Worm (Caenorhabditis elegans) whole organism, L1 larva: Measurements from ENCODE around the gene sam-4.
A peak's percentile ranks its signal among the peaks of the same experiment; 100 is the strongest.

ENCODE experiments used
- C16A3.4 ChIP-seq: fragments of 150-350 bp; optimal IDR thresholded peaks from 2 replicates; lab custom pipeline; 2014; ENCODE audit warnings: missing biosample characterization, missing genetic modification characterization
- C34B4.2 ChIP-seq: sonication (generic microtip); optimal IDR thresholded peaks from 2 replicates; lab custom pipeline; 2017; ENCODE audit warnings: mild to moderate bottlenecking, missing genetic modification characterization, missing compliant biosample characterization
- F16B12.6 ChIP-seq: fragments of 150-350 bp; optimal IDR thresholded peaks from 2 replicates; lab custom pipeline; 2014; ENCODE audit warnings: missing biosample characterization, missing genetic modification characterization
- Y116A8C.19 ChIP-seq: sonication (generic microtip); optimal IDR thresholded peaks from 2 replicates; lab custom pipeline; 2016; ENCODE audit warnings: missing compliant biosample characterization, missing genetic modification characterization, borderline replicate concordance
- aha-1 ChIP-seq: fragments of 150-350 bp; optimal IDR thresholded peaks from 2 replicates; lab custom pipeline; 2014; ENCODE audit warnings: missing biosample characterization, missing genetic modification characterization
- aly-2 ChIP-seq: fragments of 150-350 bp; optimal IDR thresholded peaks from 2 replicates; lab custom pipeline; 2014; ENCODE audit warnings: missing biosample characterization, missing genetic modification characterization
- ama-1 ChIP-seq: fragments of 150-350 bp; optimal IDR thresholded peaks from 2 replicates; lab custom pipeline; 2014
- blmp-1 ChIP-seq: fragments of 150-350 bp; optimal IDR thresholded peaks from 2 replicates; lab custom pipeline; 2014; ENCODE audit warnings: missing biosample characterization, missing genetic modification characterization
- ceh-63 ChIP-seq: fragments of 200-800 bp; sonication (Bioruptor generic); optimal IDR thresholded peaks from 2 replicates; lab custom pipeline; 2018; ENCODE audit warnings: mild to moderate bottlenecking, missing genetic modification characterization, missing compliant biosample characterization
- ceh-88 ChIP-seq: fragments of 200-800 bp; sonication (Bioruptor generic); IDR thresholded peaks from 2 replicates; pipeline ENCODE4 v1.3.6; 2022; ENCODE audit warnings: missing genetic modification characterization, missing compliant biosample characterization
- ces-1 ChIP-seq: fragments of 150-350 bp; optimal IDR thresholded peaks from 2 replicates; lab custom pipeline; 2014; ENCODE audit warnings: missing biosample characterization, missing genetic modification reagents, missing genetic modification characterization
- dpl-1 ChIP-seq, 3 experiments: fragments of 150-350 bp in 2 of 3; sonication (generic microtip) in 1 of 3; optimal IDR thresholded peaks; 2 replicates each; lab custom pipeline; 2014 to 2017; ENCODE audit warnings: missing biosample characterization in 3 of 3, missing genetic modification characterization in 3 of 3, missing genetic modification reagents in 3 of 3
- efl-3 ChIP-seq: fragments of 200-800 bp; sonication (Bioruptor generic); optimal IDR thresholded peaks from 2 replicates; lab custom pipeline; 2018; ENCODE audit warnings: mild to moderate bottlenecking, missing genetic modification characterization, missing compliant biosample characterization
- egl-13 ChIP-seq: sonication (generic microtip); optimal IDR thresholded peaks from 2 replicates; lab custom pipeline; 2016; ENCODE audit warnings: missing genotype, missing genetic modification reagents, missing genetic modification characterization, missing compliant biosample characterization
- egl-27 ChIP-seq, 2 experiments: fragments of 150-350 bp in 1 of 2; sonication (generic microtip); optimal IDR thresholded peaks; 3 replicates each; lab custom pipeline; 2017 to 2018; ENCODE audit warnings: missing biosample characterization in 2 of 2, missing genetic modification characterization in 2 of 2, missing genetic modification reagents in 2 of 2
- ets-5 ChIP-seq: fragments of 200-800 bp; sonication (Bioruptor generic); IDR thresholded peaks from 2 replicates; pipeline ENCODE4 v1.3.6; 2022; ENCODE audit warnings: missing genetic modification characterization, missing compliant biosample characterization
- fkh-10 ChIP-seq: sonication (generic microtip); optimal IDR thresholded peaks from 2 replicates; lab custom pipeline; 2017; ENCODE audit warnings: missing biosample characterization, missing genetic modification reagents, missing genetic modification characterization
- grh-1 ChIP-seq: fragments of 200-800 bp; sonication (Bioruptor generic); IDR thresholded peaks from 2 replicates; pipeline ENCODE4 v1.3.6; 2022; ENCODE audit warnings: missing genetic modification reagents, missing genetic modification characterization, missing compliant biosample characterization
- hlh-17 ChIP-seq: fragments of 200-800 bp; sonication (Bioruptor generic); optimal IDR thresholded peaks from 2 replicates; lab custom pipeline; 2018; ENCODE audit warnings: missing genetic modification characterization, mild to moderate bottlenecking, missing compliant biosample characterization, moderate library complexity, borderline replicate concordance
- hlh-4 ChIP-seq: sonication (generic microtip); optimal IDR thresholded peaks from 2 replicates; lab custom pipeline; 2016; ENCODE audit warnings: mild to moderate bottlenecking, missing genetic modification characterization, missing compliant biosample characterization
- irx-1 ChIP-seq: sonication (generic microtip); optimal IDR thresholded peaks from 2 replicates; lab custom pipeline; 2016; ENCODE audit warnings: missing genetic modification characterization, missing compliant biosample characterization
- isw-1 ChIP-seq: fragments of 200-800 bp; sonication (Bioruptor generic); IDR thresholded peaks from 2 replicates; pipeline ENCODE4 v1.3.6; 2022; ENCODE audit warnings: missing genetic modification characterization, missing compliant biosample characterization
- lin-39 ChIP-seq: fragments of 150-350 bp; optimal IDR thresholded peaks from 2 replicates; lab custom pipeline; 2014; ENCODE audit warnings: missing biosample characterization, missing genetic modification reagents, missing genetic modification characterization
- lir-3 ChIP-seq: sonication (generic microtip); optimal IDR thresholded peaks from 2 replicates; lab custom pipeline; 2016; ENCODE audit warnings: mild to moderate bottlenecking, missing genetic modification characterization, moderate library complexity, missing compliant biosample characterization; ENCODE audit not compliant: poor library complexity
- mdl-1 ChIP-seq, 2 experiments: fragments of 150-350 bp; optimal IDR thresholded peaks; 2 replicates each; lab custom pipeline; 2014 to 2017; ENCODE audit warnings: missing biosample characterization in 2 of 2, missing genetic modification characterization in 2 of 2, inconsistent platforms in 1 of 2
- mef-2 ChIP-seq: fragments of 150-350 bp; optimal IDR thresholded peaks from 2 replicates; lab custom pipeline; 2014; ENCODE audit warnings: missing biosample characterization, missing genetic modification characterization
- mep-1 ChIP-seq: fragments of 150-350 bp; optimal IDR thresholded peaks from 2 replicates; lab custom pipeline; 2014; ENCODE audit warnings: missing biosample characterization, missing genetic modification characterization
- nhr-11 ChIP-seq: fragments of 150-350 bp; optimal IDR thresholded peaks from 2 replicates; lab custom pipeline; 2014; ENCODE audit warnings: missing biosample characterization, missing genetic modification characterization
- nhr-28 ChIP-seq: fragments of 150-350 bp; optimal IDR thresholded peaks from 2 replicates; lab custom pipeline; 2014; ENCODE audit warnings: missing biosample characterization, missing genetic modification characterization
- nhr-47 ChIP-seq: sonication (generic microtip); optimal IDR thresholded peaks from 2 replicates; lab custom pipeline; 2016; ENCODE audit warnings: mild to moderate bottlenecking, missing genetic modification characterization, moderate library complexity, missing compliant biosample characterization
- nhr-71 ChIP-seq: sonication (generic microtip); optimal IDR thresholded peaks from 2 replicates; lab custom pipeline; 2016; ENCODE audit warnings: mild to moderate bottlenecking, missing genetic modification characterization, moderate library complexity, missing compliant biosample characterization
- nhr-76 ChIP-seq: sonication (generic microtip); optimal IDR thresholded peaks from 2 replicates; lab custom pipeline; 2017; ENCODE audit warnings: missing biosample characterization, missing genetic modification characterization
- nhr-85 ChIP-seq: sonication (generic microtip); peaks from one replicate; lab custom pipeline; 2016; ENCODE audit warnings: missing genetic modification characterization, inconsistent platforms, missing compliant biosample characterization
- nhr-90 ChIP-seq: sonication (generic microtip); optimal IDR thresholded peaks from 2 replicates; lab custom pipeline; 2016; ENCODE audit warnings: mild to moderate bottlenecking, missing genetic modification characterization, missing compliant biosample characterization; ENCODE audit not compliant: poor library complexity
- pag-3 ChIP-seq: sonication (generic microtip); optimal IDR thresholded peaks from 2 replicates; lab custom pipeline; 2017; ENCODE audit warnings: missing genetic modification characterization, mild to moderate bottlenecking, missing compliant biosample characterization, antibody characterized with exemption, borderline replicate concordance; ENCODE audit not compliant: insufficient read depth
- rnt-1 ChIP-seq: sonication (generic microtip); optimal IDR thresholded peaks from 2 replicates; lab custom pipeline; 2016; ENCODE audit warnings: mild to moderate bottlenecking, missing genetic modification characterization, moderate library complexity, missing compliant biosample characterization
- skn-1 ChIP-seq: fragments of 150-350 bp; optimal IDR thresholded peaks from 2 replicates; lab custom pipeline; 2014; ENCODE audit warnings: missing biosample characterization, missing genetic modification characterization
- sox-4 ChIP-seq: sonication (generic microtip); optimal IDR thresholded peaks from 2 replicates; lab custom pipeline; 2016; ENCODE audit warnings: missing genetic modification characterization, missing compliant biosample characterization
- sptf-1 ChIP-seq: fragments of 150-350 bp; optimal IDR thresholded peaks from 2 replicates; lab custom pipeline; 2014; ENCODE audit warnings: missing biosample characterization, missing genetic modification characterization
- sup-37 ChIP-seq: fragments of 200-800 bp; sonication (Bioruptor generic); optimal IDR thresholded peaks from 2 replicates; lab custom pipeline; 2018; ENCODE audit warnings: mild to moderate bottlenecking, missing genetic modification characterization, missing compliant biosample characterization
- swsn-7 ChIP-seq: sonication (generic microtip); optimal IDR thresholded peaks from 2 replicates; lab custom pipeline; 2016; ENCODE audit warnings: missing genetic modification characterization, missing compliant biosample characterization
- tbx-2 ChIP-seq: sonication (generic microtip); optimal IDR thresholded peaks from 2 replicates; lab custom pipeline; 2016; ENCODE audit warnings: missing genetic modification characterization, missing compliant biosample characterization
- tlp-1 ChIP-seq: fragments of 150-350 bp; optimal IDR thresholded peaks from 2 replicates; lab custom pipeline; 2014; ENCODE audit warnings: missing biosample characterization, missing genetic modification characterization
- unc-130 ChIP-seq: fragments of 150-350 bp; optimal IDR thresholded peaks from 2 replicates; lab custom pipeline; 2017; ENCODE audit warnings: missing biosample characterization, missing genetic modification characterization, inconsistent platforms
- unc-30 ChIP-seq: sonication (generic microtip); optimal IDR thresholded peaks from 2 replicates; lab custom pipeline; 2017; ENCODE audit warnings: missing biosample characterization, missing genetic modification characterization
- unc-98 ChIP-seq: fragments of 200-800 bp; sonication (Bioruptor generic); IDR thresholded peaks from 2 replicates; pipeline ENCODE4 v1.3.6; 2022; ENCODE audit warnings: missing genetic modification characterization, missing compliant biosample characterization
- vab-15 ChIP-seq: sonication (generic microtip); optimal IDR thresholded peaks from 2 replicates; lab custom pipeline; 2017; ENCODE audit warnings: missing genotype, mild to moderate bottlenecking, missing genetic modification characterization, missing compliant biosample characterization
- xbp-1 ChIP-seq: sonication (generic microtip); optimal IDR thresholded peaks from 2 replicates; lab custom pipeline; 2016; ENCODE audit warnings: missing genetic modification characterization, missing compliant biosample characterization
- zag-1 ChIP-seq: fragments of 150-350 bp; optimal IDR thresholded peaks from 2 replicates; lab custom pipeline; 2014; ENCODE audit warnings: missing biosample characterization, missing genetic modification characterization

sam-4 gene

ce11 chrII:5661735-5662177, 12.7 kb upstream of the sam-4 start (continued):
- TF ChIP-seq hlh-17 (GFP tag; lab: Kevin White, UChicago) (no peak), nhr-71 (tag; lab: Kevin White, UChicago) (peak; percentile 93), hlh-4 (tag; lab: Kevin White, UChicago) (no peak), ceh-63 (GFP tag; lab: Kevin White, UChicago) (no peak), ets-5 (GFP tag; lab: Robert Waterston, UW) (no peak), fkh-10 (peak; percentile 66), aly-2 (tag; lab: Kevin White, UChicago) (peak; percentile 66), zag-1 (tag; lab: Kevin White, UChicago) (peak; percentile 74), tbx-2 (tag; lab: Kevin White, UChicago) (peak; percentile 81), irx-1 (peak; percentile 23), nhr-28 (no peak), sox-4 (tag; lab: Kevin White, UChicago) (peak; percentile 48), Y116A8C.19 (tag; lab: Kevin White, UChicago) (no peak), rnt-1 (tag; lab: Kevin White, UChicago) (peak; percentile 79), lir-3 (tag; lab: Kevin White, UChicago) (peak; percentile 35), nhr-85 (tag; lab: Kevin White, UChicago) (peak; percentile 88), mef-2 (tag; lab: Kevin White, UChicago) (peak; percentile 76), ceh-88 (GFP tag; lab: Robert Waterston, UW) (peak; percentile 85), ama-1 (peak; percentile 99), egl-13 (tag; lab: Kevin White, UChicago) (peak; percentile 78), C16A3.4 (tag; lab: Kevin White, UChicago) (peak; percentile 85), unc-30 (tag; lab: Kevin White, UChicago) (no peak), sup-37 (no peak), nhr-47 (peak; percentile 85), C34B4.2 (no peak), nhr-11 (tag; lab: Kevin White, UChicago) (peak; percentile 25), dpl-1 (GFP tag; optimal IDR thresholded peaks at IDR 0.05; lab: Kevin White, UChicago) (peak; percentile 34 to 62 (median 48)), vab-15 (tag; lab: Kevin White, UChicago) (no peak), tlp-1 (tag; lab: Kevin White, UChicago) (no peak), swsn-7 (tag; lab: Kevin White, UChicago) (peak; percentile 92), skn-1 (tag; lab: Kevin White, UChicago) (peak; percentile 60), unc-130 (tag; lab: Kevin White, UChicago) (peak; percentile 5)

DNA sequence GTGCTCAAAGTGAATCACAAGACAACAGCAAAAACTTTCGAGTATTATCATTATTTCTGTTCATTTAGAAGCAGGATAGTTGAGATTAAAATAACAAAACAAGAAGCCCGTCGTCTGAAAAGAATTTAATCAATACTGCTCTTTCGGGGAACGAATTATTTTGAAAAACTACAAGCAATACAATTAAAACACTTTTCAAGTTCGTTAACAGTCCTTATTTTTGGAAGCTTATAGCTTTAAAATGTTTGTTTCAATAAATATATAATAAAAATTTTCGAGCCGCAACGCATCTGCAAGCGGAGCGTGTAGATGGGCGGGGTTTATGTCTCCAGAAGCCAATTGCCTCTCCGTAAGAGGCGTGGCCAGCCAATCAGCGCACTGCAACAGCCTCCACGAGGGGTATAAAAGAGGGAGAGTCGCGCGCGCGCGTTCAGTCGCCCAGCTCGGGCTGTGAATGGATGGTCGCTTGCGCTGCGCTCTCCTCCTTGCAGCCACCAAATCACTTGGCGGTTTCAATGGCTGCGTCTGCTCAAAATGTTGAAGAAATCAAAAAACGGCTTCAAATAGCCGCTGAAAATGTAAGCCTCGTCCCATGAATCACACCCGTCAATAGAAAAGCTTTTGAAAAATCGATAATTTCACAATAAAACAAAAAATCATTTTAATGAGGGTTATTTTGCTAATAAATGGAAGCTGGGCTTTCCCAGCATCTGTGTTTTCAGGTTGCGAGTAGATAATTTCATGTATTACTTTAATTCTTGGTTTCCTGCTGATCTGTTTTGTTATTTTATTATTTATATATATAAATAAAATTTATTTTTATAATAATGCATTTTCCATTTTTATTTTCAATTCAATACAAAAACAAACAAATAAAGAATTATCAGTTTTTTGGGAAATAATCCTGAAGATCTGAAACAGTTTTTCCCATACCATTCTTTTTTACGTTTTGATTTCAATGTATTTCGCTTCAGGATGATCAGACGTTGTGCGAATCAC, 11.9 kb upstream of the sam-4 start, which contains the start of the genes ift-43 and mdt-26:
TSS of gene ift-43 (minus strand) at position 51 of the 999 bp plus-strand sequence.
TSS of gene mdt-26 (plus strand) at position 446 of the 999 bp plus-strand sequence.
- TF ChIP-seq Y116A8C.19 (tag; lab: Kevin White, UChicago) (no peak), nhr-85 (tag; lab: Kevin White, UChicago) (peak; percentile 87), sptf-1 (tag; lab: Kevin White, UChicago) (no peak), grh-1 (GFP tag; lab: Robert Waterston, UW) (peak; percentile 66), ets-5 (GFP tag; lab: Robert Waterston, UW) (no peak), C34B4.2 (peak; percentile 14), nhr-76 (peak; percentile 44), efl-3 (GFP tag; lab: Kevin White, UChicago) (peak; percentile 74), aha-1 (tag; lab: Kevin White, UChicago) (peak; percentile 2), mdl-1 (tag; optimal IDR thresholded peaks at IDR 0.05; lab: Kevin White, UChicago) (peak in 1 of 2 experiments; percentile 78), pag-3 (tag; lab: Kevin White, UChicago) (peak; percentile 1), nhr-11 (tag; lab: Kevin White, UChicago) (peak; percentile 1), ces-1 (GFP tag; lab: Kevin White, UChicago) (no peak), xbp-1 (peak; percentile 96), isw-1 (GFP tag; lab: Robert Waterston, UW) (peak; percentile 89), egl-27 (tag; optimal IDR thresholded peaks at IDR 0.05; lab: Kevin White, UChicago) (no peak), lin-39 (tag; lab: Kevin White, UChicago) (peak; percentile 38), F16B12.6 (tag; lab: Kevin White, UChicago) (peak; percentile 48), nhr-90 (tag; lab: Kevin White, UChicago) (peak; percentile 88), ceh-63 (GFP tag; lab: Kevin White, UChicago) (peak; percentile 15), lir-3 (tag; lab: Kevin White, UChicago) (peak; percentile 53), blmp-1 (peak; percentile 44), unc-98 (no peak), mep-1 (peak; percentile 74), sox-4 (tag; lab: Kevin White, UChicago) (peak; percentile 77)
